Fruit fly (Drosophila melanogaster) Kc167 (cell line): ENCODE results near the gene CG7381.

Source experiments
- h ChIP-seq: fragments of >200 bp; optimal IDR thresholded peaks from 3 replicates; lab custom pipeline; 2018; ENCODE audit warnings: missing external identifiers
- insv ChIP-seq: fragments of >200 bp; optimal IDR thresholded peaks from 3 replicates; lab custom pipeline; 2018; ENCODE audit warnings: missing external identifiers
- psq ChIP-seq: fragments of >200 bp; optimal IDR thresholded peaks from 2 replicates; lab custom pipeline; 2017; ENCODE audit warnings: missing external identifiers
- ttk ChIP-seq: sonication (Bioruptor generic); optimal IDR thresholded peaks from 2 replicates; lab custom pipeline; 2017; ENCODE audit warnings: missing external identifiers

DNA sequence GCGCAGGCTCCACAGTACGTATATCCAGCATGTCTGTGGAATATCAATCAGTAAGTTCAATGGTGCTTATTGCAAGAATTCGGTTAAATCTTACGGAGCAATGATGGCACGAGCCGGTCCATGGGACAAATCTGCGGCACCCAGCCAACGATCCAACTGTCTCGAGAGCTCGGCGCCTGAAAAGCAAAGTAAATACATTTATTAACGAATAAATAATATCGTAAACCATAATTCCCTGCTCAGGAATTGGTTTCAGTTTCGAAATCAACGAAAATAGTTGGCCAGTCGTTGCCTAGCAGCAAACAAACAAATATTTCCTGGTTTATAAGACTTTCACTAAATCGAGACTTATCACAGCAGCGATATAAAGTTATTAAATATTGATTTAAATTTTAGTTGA, 32.3 kb upstream of the CG7381 start, which contains the start of gene CG11656:
- TF ChIP-seq h (no peak), ttk (no peak), psq (lab: Kevin White, UChicago) (no peak), insv (no peak)
